Worm (Caenorhabditis elegans) whole organism, L2 larva: ENCODE measurements around the gene fbxa-114.

ENCODE experiments used
- F13H6.1 ChIP-seq: sonication (generic microtip); optimal IDR thresholded peaks from 2 replicates; lab custom pipeline; 2016; ENCODE audit warnings: missing genetic modification characterization, missing compliant biosample characterization
- R02D3.7 ChIP-seq: fragments of 150-350 bp; optimal IDR thresholded peaks from 2 replicates; lab custom pipeline; 2014; ENCODE audit warnings: missing biosample characterization, missing genetic modification characterization
- Y55F3AM.14 ChIP-seq: fragments of 200-800 bp; sonication (Bioruptor generic); optimal IDR thresholded peaks from 2 replicates; lab custom pipeline; 2018; ENCODE audit warnings: mild to moderate bottlenecking, missing genetic modification characterization, missing compliant biosample characterization
- aly-2 ChIP-seq: fragments of 150-350 bp; optimal IDR thresholded peaks from 2 replicates; lab custom pipeline; 2014; ENCODE audit warnings: missing biosample characterization, missing genetic modification characterization
- ceh-16 ChIP-seq: fragments of 150-350 bp; optimal IDR thresholded peaks from 2 replicates; lab custom pipeline; 2014; ENCODE audit warnings: missing biosample characterization, missing genetic modification characterization
- ceh-82 ChIP-seq: fragments of 150-350 bp; optimal IDR thresholded peaks from 2 replicates; lab custom pipeline; 2014; ENCODE audit warnings: missing biosample characterization, missing genetic modification characterization
- crh-2 ChIP-seq: sonication (generic microtip); optimal IDR thresholded peaks from 2 replicates; lab custom pipeline; 2017; ENCODE audit warnings: missing biosample characterization, missing genetic modification characterization
- egl-27 ChIP-seq: sonication (generic microtip); optimal IDR thresholded peaks from 3 replicates; lab custom pipeline; 2017; ENCODE audit warnings: missing biosample characterization, missing genetic modification reagents, missing genetic modification characterization
- elt-1 ChIP-seq: fragments of 150-350 bp; optimal IDR thresholded peaks from 2 replicates; lab custom pipeline; 2014; ENCODE audit warnings: missing biosample characterization, missing genetic modification characterization
- elt-3 ChIP-seq: sonication (generic microtip); optimal IDR thresholded peaks from 2 replicates; lab custom pipeline; 2017; ENCODE audit warnings: missing biosample characterization, missing genetic modification characterization
- fos-1 ChIP-seq: fragments of 150-350 bp; optimal IDR thresholded peaks from 2 replicates; lab custom pipeline; 2014; ENCODE audit warnings: missing biosample characterization, missing genetic modification characterization
- gmeb-1 ChIP-seq: fragments of 150-350 bp; optimal IDR thresholded peaks from 2 replicates; lab custom pipeline; 2014; ENCODE audit warnings: missing biosample characterization, missing genetic modification characterization
- lin-11 ChIP-seq: fragments of 150-350 bp; sonication (generic microtip); optimal IDR thresholded peaks from 2 replicates; lab custom pipeline; 2014; ENCODE audit warnings: missing biosample characterization, missing genetic modification characterization, inconsistent platforms, mixed read lengths
- lin-13 ChIP-seq: fragments of 150-350 bp; optimal IDR thresholded peaks from 2 replicates; lab custom pipeline; 2014; ENCODE audit warnings: missing biosample characterization, missing genetic modification reagents, missing genetic modification characterization
- lsy-2 ChIP-seq, 2 experiments: fragments of 150-350 bp in 1 of 2; sonication (generic microtip) in 1 of 2; optimal IDR thresholded peaks; 2 replicates each; lab custom pipeline; 2014 to 2017; ENCODE audit warnings: missing biosample characterization in 2 of 2, missing genetic modification characterization in 2 of 2
- mab-5 ChIP-seq: fragments of 150-350 bp; optimal IDR thresholded peaks from 2 replicates; lab custom pipeline; 2014; ENCODE audit warnings: missing biosample characterization, missing genetic modification characterization
- mbf-1 ChIP-seq: sonication (generic microtip); optimal IDR thresholded peaks from 2 replicates; lab custom pipeline; 2017; ENCODE audit warnings: missing biosample characterization, missing genetic modification characterization
- mdl-1 ChIP-seq, 2 experiments: fragments of 150-350 bp in 1 of 2; sonication (generic microtip) in 1 of 2; optimal IDR thresholded peaks; 2 replicates each; lab custom pipeline; 2017; ENCODE audit warnings: missing biosample characterization in 2 of 2, missing genetic modification characterization in 2 of 2
- nhr-10 ChIP-seq: sonication (generic microtip); optimal IDR thresholded peaks from 2 replicates; lab custom pipeline; 2017; ENCODE audit warnings: missing biosample characterization, missing genetic modification characterization
- nhr-12 ChIP-seq: fragments of 150-350 bp; optimal IDR thresholded peaks from 2 replicates; lab custom pipeline; 2014; ENCODE audit warnings: missing biosample characterization, missing genetic modification characterization
- nhr-129 ChIP-seq: fragments of 150-350 bp; optimal IDR thresholded peaks from 2 replicates; lab custom pipeline; 2014; ENCODE audit warnings: missing biosample characterization, missing genetic modification characterization
- nhr-21 ChIP-seq: fragments of 150-350 bp; optimal IDR thresholded peaks from 2 replicates; lab custom pipeline; 2014; ENCODE audit warnings: missing biosample characterization, missing genetic modification characterization
- nhr-23 ChIP-seq: fragments of 150-350 bp; optimal IDR thresholded peaks from 2 replicates; lab custom pipeline; 2014; ENCODE audit warnings: missing biosample characterization, missing genetic modification reagents, missing genetic modification characterization
- nhr-25 ChIP-seq: fragments of 150-350 bp; sonication (generic microtip); optimal IDR thresholded peaks from 3 replicates; lab custom pipeline; 2014; ENCODE audit warnings: missing biosample characterization, missing genetic modification characterization
- nhr-6 ChIP-seq: fragments of 150-350 bp; optimal IDR thresholded peaks from 2 replicates; lab custom pipeline; 2014; ENCODE audit warnings: missing biosample characterization, missing genetic modification characterization
- nhr-77 ChIP-seq: fragments of 150-350 bp; optimal IDR thresholded peaks from 2 replicates; lab custom pipeline; 2014; ENCODE audit warnings: missing biosample characterization, missing genetic modification characterization
- peb-1 ChIP-seq: fragments of 150-350 bp; optimal IDR thresholded peaks from 2 replicates; lab custom pipeline; 2014; ENCODE audit warnings: missing biosample characterization, missing genetic modification characterization
- skn-1 ChIP-seq: sonication (generic microtip); optimal IDR thresholded peaks from 2 replicates; lab custom pipeline; 2017; ENCODE audit warnings: missing biosample characterization, missing genetic modification characterization
- sma-9 ChIP-seq, 2 experiments: fragments of 150-350 bp in 1 of 2; sonication (generic microtip) in 1 of 2; optimal IDR thresholded peaks; 2 replicates each; lab custom pipeline; 2014 to 2016; ENCODE audit warnings: missing genetic modification characterization in 2 of 2, mild to moderate bottlenecking in 1 of 2, missing biosample characterization in 1 of 2, missing compliant biosample characterization in 1 of 2, missing genetic modification reagents in 1 of 2, moderate library complexity in 1 of 2
- snpc-4 ChIP-seq: fragments of 150-350 bp; optimal IDR thresholded peaks from 2 replicates; lab custom pipeline; 2014; ENCODE audit warnings: missing biosample characterization, missing genetic modification characterization
- unc-39 ChIP-seq: fragments of 150-350 bp; optimal IDR thresholded peaks from 2 replicates; lab custom pipeline; 2014; ENCODE audit warnings: missing biosample characterization, missing genetic modification characterization
- unc-55 ChIP-seq: fragments of 150-350 bp; sonication (generic microtip); optimal IDR thresholded peaks from 3 replicates; lab custom pipeline; 2014; ENCODE audit warnings: missing biosample characterization, missing genetic modification reagents, missing genetic modification characterization
- unc-62 ChIP-seq: fragments of 150-350 bp; optimal IDR thresholded peaks from 2 replicates; lab custom pipeline; 2014; ENCODE audit warnings: missing biosample characterization, missing genetic modification reagents, missing genetic modification characterization
- zag-1 ChIP-seq: fragments of 150-350 bp; optimal IDR thresholded peaks from 2 replicates; lab custom pipeline; 2014; ENCODE audit warnings: missing biosample characterization, missing genetic modification characterization
- ztf-11 ChIP-seq: sonication (generic microtip); optimal IDR thresholded peaks from 2 replicates; lab custom pipeline; 2017; ENCODE audit warnings: missing biosample characterization, missing genetic modification characterization
- ztf-4 ChIP-seq: fragments of 150-350 bp; optimal IDR thresholded peaks from 2 replicates; lab custom pipeline; 2014; ENCODE audit warnings: missing biosample characterization, missing genetic modification characterization

Gene fbxa-114

DNA sequence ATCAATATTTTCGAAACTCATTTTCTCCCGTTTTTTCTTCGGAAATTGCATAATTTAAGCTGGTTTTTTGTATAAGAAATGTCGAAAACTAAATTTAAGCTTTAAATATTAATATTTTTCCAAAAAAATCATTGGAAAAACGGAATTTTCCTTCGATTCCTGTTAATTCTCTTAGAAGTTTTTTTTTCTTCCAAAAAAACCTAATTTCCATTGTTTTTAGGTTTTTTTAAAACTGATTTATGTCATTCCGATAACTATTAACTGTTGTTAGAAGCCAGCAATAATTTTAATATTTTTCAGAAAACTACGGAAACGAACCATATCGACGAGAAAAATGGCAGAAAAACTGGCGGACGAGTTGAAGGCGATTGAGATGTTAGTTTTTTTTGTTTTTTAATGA, at the start of gene fbxa-114:
TSS of gene fbxa-114 (plus strand) at position 301 of the 400 bp plus-strand sequence.
- TF ChIP-seq zag-1: no peak
- no peak for TF ChIP-seq ceh-82 (tag; lab: Kevin White, UChicago)
- TF ChIP-seq sma-9 (GFP tag; optimal IDR thresholded peaks at IDR 0.05; lab: Kevin White, UChicago): no peak
- no peak for TF ChIP-seq sma-9 (tag; optimal IDR thresholded peaks at IDR 0.05; lab: Kevin White, UChicago)
- no peak for TF ChIP-seq peb-1 (tag; lab: Kevin White, UChicago)
- no peak for TF ChIP-seq snpc-4 (tag; lab: Kevin White, UChicago)
- no peak for TF ChIP-seq Y55F3AM.14 (GFP tag; lab: Kevin White, UChicago)
- TF ChIP-seq unc-62 (GFP tag; lab: Kevin White, UChicago): no peak
- no peak for TF ChIP-seq mab-5 (tag; lab: Kevin White, UChicago)

DNA sequence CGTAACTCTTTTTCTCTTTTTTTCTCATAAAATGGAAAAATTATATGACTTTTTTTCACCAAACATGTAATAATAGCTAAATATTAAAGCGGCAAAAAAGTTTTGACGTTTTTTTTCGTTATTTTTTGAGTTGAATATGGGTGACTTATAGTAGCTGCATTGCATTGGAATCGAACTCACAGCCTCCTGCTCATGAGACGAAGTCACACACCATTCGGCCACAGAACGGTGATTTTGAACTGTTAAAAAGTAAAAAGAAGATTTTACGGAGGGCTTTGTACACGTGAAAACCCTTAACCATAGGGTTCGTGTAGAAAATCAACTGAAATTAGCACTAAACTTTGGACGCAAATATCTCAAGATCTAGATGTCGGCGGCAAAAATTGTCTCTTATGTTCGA, 49.6 kb upstream of the fbxa-114 start:
- no peak for TF ChIP-seq unc-39
- TF ChIP-seq ztf-4 (tag; lab: Kevin White, UChicago): no peak
- TF ChIP-seq elt-3: no peak
- TF ChIP-seq gmeb-1 (tag; lab: Kevin White, UChicago): no peak
- TF ChIP-seq snpc-4 (tag; lab: Kevin White, UChicago): no peak
- TF ChIP-seq unc-55: no peak
- TF ChIP-seq aly-2 (tag; lab: Kevin White, UChicago): no peak
- TF ChIP-seq mdl-1 (tag; optimal IDR thresholded peaks at IDR 0.05; lab: Kevin White, UChicago): no peak
- TF ChIP-seq lin-11 (tag; lab: Kevin White, UChicago): no peak
- TF ChIP-seq ceh-82 (tag; lab: Kevin White, UChicago): no peak
- no peak for TF ChIP-seq elt-1
- no peak for TF ChIP-seq F13H6.1 (tag; lab: Kevin White, UChicago)
- TF ChIP-seq nhr-23 (tag; lab: Kevin White, UChicago): no peak
- TF ChIP-seq R02D3.7 (tag; lab: Kevin White, UChicago): no peak
- TF ChIP-seq nhr-21: no peak
- no peak for TF ChIP-seq nhr-6 (tag; lab: Kevin White, UChicago)
- TF ChIP-seq, all 48 proteins: peak for 0

ce11 chrV:20158223-20158622, 43.2 kb upstream of the fbxa-114 start, which contains the start of gene F19B2.6:
Gene F19B2.6 (plus strand): TSS chrV:20158523.
- TF ChIP-seq lin-13 (GFP tag; lab: Kevin White, UChicago) (no peak), R02D3.7 (tag; lab: Kevin White, UChicago) (no peak), egl-27 (tag; lab: Kevin White, UChicago) (no peak), unc-62 (GFP tag; lab: Kevin White, UChicago) (no peak), ztf-4 (tag; lab: Kevin White, UChicago) (no peak), elt-1 (no peak), nhr-21 (no peak), nhr-77 (no peak), sma-9 (GFP tag; optimal IDR thresholded peaks at IDR 0.05; lab: Kevin White, UChicago) (no peak), sma-9 (tag; optimal IDR thresholded peaks at IDR 0.05; lab: Kevin White, UChicago) (no peak), nhr-12 (tag; lab: Kevin White, UChicago) (no peak), aly-2 (tag; lab: Kevin White, UChicago) (no peak), lin-11 (tag; lab: Kevin White, UChicago) (no peak), skn-1 (tag; lab: Kevin White, UChicago) (no peak), nhr-129 (tag; lab: Kevin White, UChicago) (no peak), mdl-1 (tag; optimal IDR thresholded peaks at IDR 0.05; lab: Kevin White, UChicago) (no peak), crh-2 (tag; lab: Kevin White, UChicago) (no peak), nhr-23 (tag; lab: Kevin White, UChicago) (no peak)

ce11 chrV:20161781-20162289, 39.6 kb upstream of the fbxa-114 start:
- TF ChIP-seq nhr-21 (no peak), unc-55 (no peak), nhr-77 (no peak), elt-1 (no peak), ceh-16 (tag; lab: Kevin White, UChicago) (no peak), fos-1 (tag; lab: Kevin White, UChicago) (no peak), F13H6.1 (tag; lab: Kevin White, UChicago) (no peak), R02D3.7 (tag; lab: Kevin White, UChicago) (no peak), mbf-1 (tag; lab: Kevin White, UChicago) (no peak), snpc-4 (tag; lab: Kevin White, UChicago) (no peak), sma-9 (GFP tag; optimal IDR thresholded peaks at IDR 0.05; lab: Kevin White, UChicago) (no peak), sma-9 (tag; optimal IDR thresholded peaks at IDR 0.05; lab: Kevin White, UChicago) (no peak), crh-2 (tag; lab: Kevin White, UChicago) (no peak), unc-39 (no peak), nhr-10 (tag; lab: Kevin White, UChicago) (no peak), nhr-12 (tag; lab: Kevin White, UChicago) (no peak), zag-1 (no peak), ztf-11 (no peak), egl-27 (tag; lab: Kevin White, UChicago) (no peak), nhr-25 (no peak), lsy-2 (tag; optimal IDR thresholded peaks at IDR 0.05; lab: Kevin White, UChicago) (no peak)
